Worm (Caenorhabditis elegans): ENCODE results near the gene glb-14.

The glb-14 gene

DNA sequence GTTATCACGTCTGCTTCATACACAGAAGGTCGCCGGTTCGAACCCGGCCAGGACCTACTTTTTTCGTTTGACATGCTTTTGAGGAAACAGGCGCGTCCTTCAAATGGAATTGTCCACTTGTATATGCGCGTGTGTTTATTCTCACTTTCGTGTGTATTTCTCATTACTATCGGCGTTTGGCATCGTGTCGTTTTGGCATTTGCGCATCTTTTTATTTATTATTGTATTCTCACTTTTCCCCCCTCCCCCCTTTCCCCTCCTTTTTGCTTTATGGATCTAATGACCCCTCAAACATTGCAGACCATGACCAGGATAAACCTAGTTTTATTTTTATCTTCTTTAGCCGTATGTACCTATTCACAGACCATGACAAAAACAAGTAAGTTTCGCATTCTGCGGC is 27.4 kb downstream of the glb-14 start, which contains the start of gene F21A3.3:
Gene F21A3.3 (plus strand): TSS at position 301 of the 400 bp plus-strand sequence.
- peak; percentile 35 for TF ChIP-seq nhr-85 (tag)
- no peak for TF ChIP-seq ceh-8 (GFP tag; optimal IDR thresholded peaks at IDR 0.05)
- TF ChIP-seq lin-14 (GFP tag; optimal IDR thresholded peaks at IDR 0.05) = peak; percentile 24
- peak; percentile 69 for TF ChIP-seq blmp-1 (tag; optimal IDR thresholded peaks at IDR 0.05)
- TF ChIP-seq irx-1 (tag; optimal IDR thresholded peaks at IDR 0.05) = no peak

DNA sequence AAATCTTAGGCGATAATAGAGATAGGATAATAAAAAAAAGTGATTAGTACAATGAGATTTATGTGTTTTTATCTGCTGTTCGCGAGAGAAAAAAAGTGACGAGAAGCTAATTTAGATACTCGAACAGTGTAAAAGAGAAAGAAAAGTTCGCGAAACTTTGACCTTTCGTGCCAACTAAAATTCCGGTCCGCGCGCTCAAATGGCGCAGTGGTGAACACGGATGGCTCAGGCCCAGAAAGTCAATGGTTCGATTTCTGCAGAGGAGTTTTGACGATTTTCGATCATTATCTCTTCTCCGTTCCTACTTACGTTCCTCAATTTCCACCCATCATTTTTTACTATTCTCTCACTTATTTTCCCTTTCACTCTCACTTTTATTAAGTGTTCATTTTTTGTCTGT is 28.3 kb downstream of the glb-14 start:
- TF ChIP-seq nhr-28 (tag; optimal IDR thresholded peaks at IDR 0.05) (no peak), ceh-82 (tag; optimal IDR thresholded peaks at IDR 0.05) (no peak), lin-13 (GFP tag; optimal IDR thresholded peaks at IDR 0.05) (no peak), pag-3 (tag; optimal IDR thresholded peaks at IDR 0.05; ENCODE audit: borderline replicate concordance, insufficient read depth) (no peak), lsy-2 (tag; optimal IDR thresholded peaks at IDR 0.05) (no peak), nhr-19 (GFP tag; conservative IDR thresholded peaks at IDR 0.05) (no peak), vab-15 (tag; optimal IDR thresholded peaks at IDR 0.05) (no peak), skn-1 (tag; optimal IDR thresholded peaks at IDR 0.05) (no peak), tlp-1 (tag; optimal IDR thresholded peaks at IDR 0.05) (no peak), snpc-4 (tag; optimal IDR thresholded peaks at IDR 0.05) (no peak), nhr-77 (tag; optimal IDR thresholded peaks at IDR 0.05) (no peak), elt-2 (tag; optimal IDR thresholded peaks at IDR 0.05) (no peak), nhr-71 (tag; optimal IDR thresholded peaks at IDR 0.05) (no peak), nhr-20 (tag; optimal IDR thresholded peaks at IDR 0.05) (no peak), ceh-63 (GFP tag; optimal IDR thresholded peaks at IDR 0.05) (no peak), nhr-237 (tag; optimal IDR thresholded peaks at IDR 0.05) (no peak), isw-1 (GFP tag; IDR thresholded peaks at IDR 0.05) (no peak)

DNA sequence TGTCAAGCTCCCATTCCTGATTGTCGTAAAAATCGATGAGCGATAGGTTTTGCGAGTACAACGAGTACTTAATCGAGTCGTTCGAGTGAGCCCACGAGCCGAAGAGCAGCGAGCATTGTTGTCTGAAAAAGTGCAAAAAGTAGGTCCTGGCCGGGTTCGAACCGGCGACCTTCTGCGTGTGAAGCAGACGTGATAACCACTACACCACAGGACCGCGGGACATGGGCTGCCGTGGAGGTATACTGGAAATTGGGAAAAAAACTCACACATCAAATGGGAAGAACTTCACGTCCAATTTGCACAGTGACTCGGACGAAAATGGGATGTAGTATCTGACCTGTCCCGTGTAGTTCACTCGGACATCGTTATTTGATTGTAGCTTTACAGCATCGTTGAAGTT is 29.4 kb downstream of the glb-14 start:
- TF ChIP-seq mep-1 (tag; optimal IDR thresholded peaks at IDR 0.05) = no peak
- no peak for TF ChIP-seq lir-3 (tag; optimal IDR thresholded peaks at IDR 0.05; ENCODE audit: poor library complexity)
- no peak for TF ChIP-seq nhr-85 (tag)
- peak; percentile 19 for TF ChIP-seq nhr-71 (tag; optimal IDR thresholded peaks at IDR 0.05)
- TF ChIP-seq lsy-2 (tag; optimal IDR thresholded peaks at IDR 0.05) = no peak
- TF ChIP-seq egl-27 (tag; optimal IDR thresholded peaks at IDR 0.05) = no peak
- peak in 1 of 2 experiments; percentile 52 for TF ChIP-seq lin-35 (GFP tag; optimal IDR thresholded peaks at IDR 0.05)
- TF ChIP-seq nhr-20 (tag; optimal IDR thresholded peaks at IDR 0.05) = no peak
- TF ChIP-seq rnt-1 (tag; optimal IDR thresholded peaks at IDR 0.05) = peak; percentile 53
- peak; percentile 2 for TF ChIP-seq lin-14 (GFP tag; optimal IDR thresholded peaks at IDR 0.05)
- TF ChIP-seq ceh-8 (GFP tag; optimal IDR thresholded peaks at IDR 0.05) = no peak
- TF ChIP-seq jun-1 (tag; optimal IDR thresholded peaks at IDR 0.05) = no peak
- no peak for TF ChIP-seq efl-1 (optimal IDR thresholded peaks at IDR 0.05)
- TF ChIP-seq efl-1 (GFP tag; optimal IDR thresholded peaks at IDR 0.05 in 1 of 2) = peak in 1 of 2 experiments; percentile 90
- no peak for TF ChIP-seq xbp-1 (tag; optimal IDR thresholded peaks at IDR 0.05)
- TF ChIP-seq hlh-17 (GFP tag; optimal IDR thresholded peaks at IDR 0.05; ENCODE audit: borderline replicate concordance) = no peak

ce11 chrV:15512856-15513756 is 31.7 kb downstream of the glb-14 start:
- no peak for TF ChIP-seq unc-30 (tag; optimal IDR thresholded peaks at IDR 0.05)
- peak in 1 of 2 experiments; percentile 23 for TF ChIP-seq lsy-2 (tag; optimal IDR thresholded peaks at IDR 0.05)

All from whole organism, L1 larva.